Worm (Caenorhabditis elegans): ENCODE measurements around the gene cdh-1.

cdh-1 gene

DNA sequence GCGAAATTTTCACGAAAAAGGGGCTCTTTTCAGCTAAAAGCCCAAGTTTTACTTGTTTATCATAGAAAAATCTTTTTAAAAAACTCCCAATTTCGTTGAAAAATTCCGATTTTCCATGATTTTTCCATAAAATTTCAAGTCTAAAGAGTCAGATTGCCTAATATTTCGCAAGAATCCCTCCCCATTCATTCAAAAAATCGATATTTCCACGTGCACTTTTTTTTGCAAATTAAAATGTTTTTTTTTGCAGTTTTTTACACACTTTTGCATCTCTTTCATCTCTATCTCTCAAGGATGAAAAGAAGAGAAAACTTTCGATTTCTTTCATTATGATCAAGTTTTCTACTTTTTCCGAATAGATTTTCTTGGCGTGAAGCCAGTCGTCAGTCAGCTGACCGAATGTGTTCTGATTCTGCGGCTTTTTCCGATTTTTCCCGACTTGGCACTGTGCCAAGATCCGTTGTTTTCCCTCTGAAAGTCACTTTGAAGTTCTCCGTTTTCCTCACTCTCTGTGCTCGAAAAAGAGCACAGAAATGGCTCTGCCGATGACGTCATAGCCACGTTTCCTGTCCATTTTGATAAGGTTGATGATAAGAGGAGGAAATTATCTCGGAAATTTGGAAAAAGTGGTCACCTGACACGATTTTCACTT lies 37.7 kb downstream of the cdh-1 start (continued):
- no peak for TF ChIP-seq nhr-90 (tag; optimal IDR thresholded peaks at IDR 0.05; ENCODE audit: poor library complexity)
- no peak for TF ChIP-seq C34B4.2 (tag; optimal IDR thresholded peaks at IDR 0.05)
- TF ChIP-seq efl-3 (GFP tag; optimal IDR thresholded peaks at IDR 0.05) = no peak
- no peak for TF ChIP-seq nhr-11 (tag; optimal IDR thresholded peaks at IDR 0.05)
- no peak for TF ChIP-seq nhr-237 (tag; optimal IDR thresholded peaks at IDR 0.05)
- TF ChIP-seq dsc-1 (tag; optimal IDR thresholded peaks at IDR 0.05) = no peak
- TF ChIP-seq snu-23 (GFP tag; optimal IDR thresholded peaks at IDR 0.05) = no peak
- no peak for TF ChIP-seq nhr-20 (tag; optimal IDR thresholded peaks at IDR 0.05)
- TF ChIP-seq mef-2 (tag; optimal IDR thresholded peaks at IDR 0.05) = no peak
- no peak for TF ChIP-seq sox-4 (tag; optimal IDR thresholded peaks at IDR 0.05)
- no peak for TF ChIP-seq fkh-10 (GFP tag; optimal IDR thresholded peaks at IDR 0.05)
- TF ChIP-seq irx-1 (tag; optimal IDR thresholded peaks at IDR 0.05) = no peak
- no peak for TF ChIP-seq tbx-2 (tag; optimal IDR thresholded peaks at IDR 0.05)
- TF ChIP-seq unc-98 (GFP tag; IDR thresholded peaks at IDR 0.05) = no peak
- no peak for TF ChIP-seq nhr-12 (tag; optimal IDR thresholded peaks at IDR 0.05)
- TF ChIP-seq lin-15B (tag; optimal IDR thresholded peaks at IDR 0.05) = no peak
- TF ChIP-seq alr-1 (tag; optimal IDR thresholded peaks at IDR 0.05; ENCODE audit: borderline replicate concordance) = no peak
- no peak for TF ChIP-seq ceh-90 (tag; optimal IDR thresholded peaks at IDR 0.05)
- TF ChIP-seq egl-13 (tag; optimal IDR thresholded peaks at IDR 0.05) = no peak
- TF ChIP-seq ceh-82 (tag; optimal IDR thresholded peaks at IDR 0.05) = no peak
- TF ChIP-seq fos-1 (tag; optimal IDR thresholded peaks at IDR 0.05) = no peak
- no peak for TF ChIP-seq Y116A8C.19 (tag; optimal IDR thresholded peaks at IDR 0.05; ENCODE audit: borderline replicate concordance)
- TF ChIP-seq dpl-1 (GFP tag; optimal IDR thresholded peaks at IDR 0.05) = no peak
- peak; percentile 99 for TF ChIP-seq blmp-1 (tag; optimal IDR thresholded peaks at IDR 0.05)
- TF ChIP-seq aly-2 (tag; optimal IDR thresholded peaks at IDR 0.05) = no peak
- no peak for TF ChIP-seq nhr-71 (tag; optimal IDR thresholded peaks at IDR 0.05)
- no peak for TF ChIP-seq nhr-28 (tag; optimal IDR thresholded peaks at IDR 0.05)
- no peak for TF ChIP-seq unc-62 (GFP tag; optimal IDR thresholded peaks at IDR 0.05)
- TF ChIP-seq egl-27 (tag; optimal IDR thresholded peaks at IDR 0.05) = no peak
- peak; percentile 20 for TF ChIP-seq mep-1 (tag; optimal IDR thresholded peaks at IDR 0.05)
- no peak for TF ChIP-seq lin-14 (GFP tag; optimal IDR thresholded peaks at IDR 0.05)
- no peak for TF ChIP-seq ces-1 (GFP tag; optimal IDR thresholded peaks at IDR 0.05)
- no peak for TF ChIP-seq ztf-4 (tag; optimal IDR thresholded peaks at IDR 0.05)
- peak; percentile 93 for TF ChIP-seq elt-2 (tag; optimal IDR thresholded peaks at IDR 0.05)
- TF ChIP-seq unc-30 (tag; optimal IDR thresholded peaks at IDR 0.05) = no peak

DNA sequence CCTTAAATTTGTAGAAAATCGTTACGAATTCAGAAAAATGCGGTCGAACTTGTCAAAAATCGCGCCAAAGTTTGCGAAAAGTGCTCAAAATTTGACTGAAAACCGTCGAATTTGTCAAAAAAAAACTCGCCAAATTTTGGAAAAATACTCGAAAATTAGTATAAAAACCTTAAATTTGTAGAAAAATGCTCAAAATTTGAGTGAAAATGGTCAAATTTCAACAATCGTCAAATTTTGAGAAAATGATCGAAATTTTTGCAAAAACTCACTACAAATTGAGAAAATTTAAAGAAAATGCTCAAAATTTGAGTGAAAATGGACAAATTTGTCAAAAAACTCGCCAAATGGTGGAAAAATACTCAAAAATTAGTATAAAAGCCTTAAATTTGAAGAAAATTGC lies 41.7 kb downstream of the cdh-1 start:
- TF ChIP-seq efl-1 (optimal IDR thresholded peaks at IDR 0.05) = no peak
- peak in 1 of 2 experiments; percentile 5 for TF ChIP-seq efl-1 (GFP tag; optimal IDR thresholded peaks at IDR 0.05 in 1 of 2)
- TF ChIP-seq ceh-82 (tag; optimal IDR thresholded peaks at IDR 0.05) = no peak

DNA sequence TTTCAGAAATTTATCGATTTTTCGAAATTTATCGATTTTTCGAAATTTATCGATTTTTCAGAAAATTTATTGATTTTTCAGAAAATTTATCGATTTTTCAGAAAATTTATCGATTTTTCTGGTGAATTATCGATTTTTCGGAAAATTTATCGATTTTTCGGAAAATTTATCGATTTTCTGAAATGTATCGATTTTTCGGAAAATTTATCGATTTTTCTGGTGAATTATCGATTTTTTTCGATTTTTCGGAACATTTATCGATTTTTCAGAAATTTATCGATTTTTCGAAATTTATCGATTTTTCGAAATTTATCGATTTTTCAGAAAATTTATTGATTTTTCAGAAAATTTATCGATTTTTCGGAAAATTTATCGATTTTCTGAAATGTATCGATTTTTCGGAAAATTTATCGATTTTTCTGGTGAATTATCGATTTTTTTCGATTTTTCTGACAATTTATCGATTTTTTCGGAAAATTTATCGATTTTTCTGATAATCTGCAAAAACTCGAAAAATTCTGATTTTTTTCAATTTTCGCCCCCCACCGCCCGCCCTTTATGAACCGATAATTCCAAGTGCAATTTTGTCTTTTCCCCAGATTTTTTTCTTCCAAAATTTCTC lies 50.1 kb downstream of the cdh-1 start:
- peak; percentile 56 for TF ChIP-seq nhr-85 (tag)

DNA sequence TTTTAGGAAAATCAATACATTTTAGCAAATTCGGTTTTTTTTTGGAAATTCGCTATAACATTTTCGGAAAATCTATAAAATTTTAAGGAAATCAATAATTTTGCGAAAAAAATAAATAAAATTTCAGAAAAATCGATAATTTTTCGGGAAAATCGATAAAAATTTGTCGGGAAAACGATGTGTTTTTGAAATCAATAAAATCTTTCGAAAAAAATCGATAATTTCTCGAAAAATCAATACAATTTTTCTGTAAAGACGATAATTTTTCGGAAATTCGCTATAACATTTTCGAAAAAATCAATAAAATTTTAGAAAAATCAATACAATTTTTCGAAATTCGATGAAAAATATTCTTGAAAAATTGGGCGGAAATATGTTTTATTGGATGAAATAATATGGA lies 51.1 kb downstream of the cdh-1 start:
- TF ChIP-seq grh-1 (GFP tag; IDR thresholded peaks at IDR 0.05) = no peak
- TF ChIP-seq snu-23 (GFP tag; optimal IDR thresholded peaks at IDR 0.05) = no peak
- no peak for TF ChIP-seq sup-37 (GFP tag; optimal IDR thresholded peaks at IDR 0.05)
- TF ChIP-seq nhr-20 (tag; optimal IDR thresholded peaks at IDR 0.05) = no peak
- TF ChIP-seq Y116A8C.19 (tag; optimal IDR thresholded peaks at IDR 0.05; ENCODE audit: borderline replicate concordance) = no peak
- TF ChIP-seq lin-13 (GFP tag; optimal IDR thresholded peaks at IDR 0.05) = no peak
- no peak for TF ChIP-seq pax-3 (tag; optimal IDR thresholded peaks at IDR 0.05)
